Fruit fly (Drosophila melanogaster): ENCODE data around the gene CheB93a.

dm6 chr3R:21419258-21419657, 12.0 kb downstream of the CheB93a start:
- TF ChIP-seq CG8478 (optimal IDR thresholded peaks at IDR 0.05) (no peak), pan (optimal IDR thresholded peaks at IDR 0.05) (no peak), Dll (optimal IDR thresholded peaks at IDR 0.05) (no peak), psq (optimal IDR thresholded peaks at IDR 0.05) (no peak), usp (GFP tag; optimal IDR thresholded peaks at IDR 0.05) (no peak), EcR (GFP tag; optimal IDR thresholded peaks at IDR 0.05) (no peak)
